Worm (Caenorhabditis elegans) whole organism, late embryonic: ENCODE measurements around the gene F48E8.4.

Experiments used
- C08G9.2 ChIP-seq: sonication (generic microtip); optimal IDR thresholded peaks from 2 replicates; lab custom pipeline; 2016; ENCODE audit warnings: mild to moderate bottlenecking, missing genetic modification characterization, moderate library complexity, missing compliant biosample characterization
- C38D4.7 ChIP-seq: fragments of 200-800 bp; sonication (Bioruptor generic); optimal IDR thresholded peaks from 2 replicates; lab custom pipeline; 2018; ENCODE audit warnings: mild to moderate bottlenecking, missing genetic modification characterization, moderate library complexity, missing compliant biosample characterization
- F13H6.1 ChIP-seq: sonication (generic microtip); optimal IDR thresholded peaks from 2 replicates; lab custom pipeline; 2016; ENCODE audit warnings: missing genetic modification characterization, missing compliant biosample characterization
- K02D7.2 ChIP-seq: sonication (generic microtip); optimal IDR thresholded peaks from 2 replicates; lab custom pipeline; 2017; ENCODE audit warnings: mild to moderate bottlenecking, missing genetic modification characterization, missing compliant biosample characterization
- K09A11.1 ChIP-seq: sonication (generic microtip); optimal IDR thresholded peaks from 2 replicates; lab custom pipeline; 2017; ENCODE audit warnings: antibody characterized with exemption, mild to moderate bottlenecking, missing genetic modification characterization, missing compliant biosample characterization; ENCODE audit not compliant: insufficient read depth
- ahr-1 ChIP-seq: sonication (generic microtip); optimal IDR thresholded peaks from 2 replicates; lab custom pipeline; 2016; ENCODE audit warnings: missing genetic modification characterization, missing compliant biosample characterization
- ceh-14 ChIP-seq: sonication (generic microtip); optimal IDR thresholded peaks from 2 replicates; lab custom pipeline; 2016; ENCODE audit warnings: missing genotype, missing genetic modification characterization, missing compliant biosample characterization
- ceh-24 ChIP-seq: sonication (generic microtip); optimal IDR thresholded peaks from 2 replicates; lab custom pipeline; 2016; ENCODE audit warnings: mild to moderate bottlenecking, missing genetic modification characterization, missing compliant biosample characterization
- ceh-30 ChIP-seq: fragments of 150-350 bp; optimal IDR thresholded peaks from 2 replicates; lab custom pipeline; 2014; ENCODE audit warnings: missing biosample characterization, missing genetic modification characterization
- ceh-31 ChIP-seq: sonication (generic microtip); optimal IDR thresholded peaks from 2 replicates; lab custom pipeline; 2016; ENCODE audit warnings: missing genetic modification characterization, missing compliant biosample characterization
- dve-1 ChIP-seq: sonication (generic microtip); optimal IDR thresholded peaks from 2 replicates; lab custom pipeline; 2017; ENCODE audit warnings: antibody characterized with exemption, mild to moderate bottlenecking, missing genetic modification characterization, missing compliant biosample characterization
- eyg-1 ChIP-seq: sonication (generic microtip); optimal IDR thresholded peaks from 2 replicates; lab custom pipeline; 2016; ENCODE audit warnings: missing genotype, missing genetic modification characterization, missing compliant biosample characterization
- gmeb-2 ChIP-seq: sonication (generic microtip); optimal IDR thresholded peaks from 2 replicates; lab custom pipeline; 2016; ENCODE audit warnings: missing genetic modification characterization, inconsistent platforms, missing compliant biosample characterization
- hlh-13 ChIP-seq: fragments of 200-800 bp; sonication (Bioruptor generic); optimal IDR thresholded peaks from 2 replicates; lab custom pipeline; 2018; ENCODE audit warnings: mild to moderate bottlenecking, missing genetic modification characterization, missing compliant biosample characterization
- hlh-15 ChIP-seq: sonication (generic microtip); optimal IDR thresholded peaks from 2 replicates; lab custom pipeline; 2016; ENCODE audit warnings: missing genetic modification characterization, missing compliant biosample characterization
- hlh-30 ChIP-seq: sonication (generic microtip); optimal IDR thresholded peaks from 2 replicates; lab custom pipeline; 2017; ENCODE audit warnings: antibody characterized with exemption, missing genetic modification characterization, missing compliant biosample characterization; ENCODE audit not compliant: insufficient read depth
- hlh-6 ChIP-seq: sonication (generic microtip); optimal IDR thresholded peaks from 2 replicates; lab custom pipeline; 2016; ENCODE audit warnings: missing genotype, missing genetic modification characterization, missing compliant biosample characterization
- madf-2 ChIP-seq: sonication (generic microtip); optimal IDR thresholded peaks from 2 replicates; lab custom pipeline; 2017; ENCODE audit warnings: missing genetic modification characterization, missing compliant biosample characterization
- nfya-1 ChIP-seq: sonication (generic microtip); optimal IDR thresholded peaks from 2 replicates; lab custom pipeline; 2017; ENCODE audit warnings: missing genetic modification characterization, mild to moderate bottlenecking, missing compliant biosample characterization, antibody characterized with exemption, moderate library complexity
- nhr-232 ChIP-seq: sonication (generic microtip); optimal IDR thresholded peaks from 2 replicates; lab custom pipeline; 2016; ENCODE audit warnings: missing genetic modification characterization, missing compliant biosample characterization
- odd-2 ChIP-seq: sonication (generic microtip); optimal IDR thresholded peaks from 2 replicates; lab custom pipeline; 2017; ENCODE audit warnings: antibody characterized with exemption, mild to moderate bottlenecking, missing genetic modification characterization, missing compliant biosample characterization
- pag-3 ChIP-seq: sonication (generic microtip); optimal IDR thresholded peaks from 2 replicates; lab custom pipeline; 2016; ENCODE audit warnings: missing compliant biosample characterization, missing genetic modification characterization, borderline replicate concordance
- pax-1 ChIP-seq: fragments of 150-350 bp; optimal IDR thresholded peaks from 2 replicates; lab custom pipeline; 2014; ENCODE audit warnings: missing biosample characterization, missing genetic modification characterization
- pha-2 ChIP-seq: sonication (generic microtip); optimal IDR thresholded peaks from 2 replicates; lab custom pipeline; 2017; ENCODE audit warnings: mild to moderate bottlenecking, missing genetic modification characterization, missing compliant biosample characterization
- pha-4 ChIP-seq: fragments of 150-350 bp; optimal IDR thresholded peaks from 2 replicates; lab custom pipeline; 2018; ENCODE audit warnings: missing biosample characterization, missing genetic modification reagents, missing genetic modification characterization
- pros-1 ChIP-seq: fragments of 150-350 bp; optimal IDR thresholded peaks from 2 replicates; lab custom pipeline; 2014; ENCODE audit warnings: missing biosample characterization, missing genetic modification reagents, missing genetic modification characterization
- ref-2 ChIP-seq: sonication (generic microtip); optimal IDR thresholded peaks from 2 replicates; lab custom pipeline; 2016; ENCODE audit warnings: missing genetic modification characterization, missing compliant biosample characterization
- rnt-1 ChIP-seq: sonication (generic microtip); optimal IDR thresholded peaks from 2 replicates; lab custom pipeline; 2016; ENCODE audit warnings: missing genetic modification characterization, missing compliant biosample characterization
- sdc-2 ChIP-seq: sonication (generic microtip); optimal IDR thresholded peaks from 2 replicates; lab custom pipeline; 2016; ENCODE audit warnings: missing genotype, missing genetic modification characterization, missing compliant biosample characterization
- sox-2 ChIP-seq: fragments of 200-800 bp; sonication (Bioruptor generic); IDR thresholded peaks from 2 replicates; pipeline ENCODE4 v1.3.6; 2022; ENCODE audit warnings: missing genetic modification reagents, missing genetic modification characterization, missing compliant biosample characterization
- tbx-7 ChIP-seq: sonication (generic microtip); optimal IDR thresholded peaks from 2 replicates; lab custom pipeline; 2016; ENCODE audit warnings: missing genotype, missing genetic modification characterization, missing compliant biosample characterization
- unc-42 ChIP-seq: sonication (generic microtip); optimal IDR thresholded peaks from 2 replicates; lab custom pipeline; 2016; ENCODE audit warnings: missing genotype, missing genetic modification characterization, missing compliant biosample characterization
- unc-55 ChIP-seq: sonication (generic microtip); optimal IDR thresholded peaks from 2 replicates; lab custom pipeline; 2017; ENCODE audit warnings: missing biosample characterization, missing genetic modification reagents, missing genetic modification characterization
- zip-5 ChIP-seq: sonication (generic microtip); optimal IDR thresholded peaks from 2 replicates; lab custom pipeline; 2016; ENCODE audit warnings: missing genetic modification characterization, missing compliant biosample characterization

F48E8.4 gene

ce11 chrIII:5449762-5450308 is 3.6 kb upstream of the F48E8.4 start, which contains the start of gene F48E8.8 (continued):
- TF ChIP-seq K02D7.2 (no peak), nhr-232 (tag; lab: Kevin White, UChicago) (no peak), ref-2 (tag; lab: Kevin White, UChicago) (no peak), pros-1 (tag; lab: Kevin White, UChicago) (no peak), pag-3 (no peak), unc-42 (peak; percentile 39), rnt-1 (tag; lab: Kevin White, UChicago) (no peak), hlh-30 (peak; percentile 38), ahr-1 (tag; lab: Kevin White, UChicago) (no peak), ceh-31 (tag; lab: Kevin White, UChicago) (peak; percentile 34), zip-5 (tag; lab: Kevin White, UChicago) (no peak)

DNA sequence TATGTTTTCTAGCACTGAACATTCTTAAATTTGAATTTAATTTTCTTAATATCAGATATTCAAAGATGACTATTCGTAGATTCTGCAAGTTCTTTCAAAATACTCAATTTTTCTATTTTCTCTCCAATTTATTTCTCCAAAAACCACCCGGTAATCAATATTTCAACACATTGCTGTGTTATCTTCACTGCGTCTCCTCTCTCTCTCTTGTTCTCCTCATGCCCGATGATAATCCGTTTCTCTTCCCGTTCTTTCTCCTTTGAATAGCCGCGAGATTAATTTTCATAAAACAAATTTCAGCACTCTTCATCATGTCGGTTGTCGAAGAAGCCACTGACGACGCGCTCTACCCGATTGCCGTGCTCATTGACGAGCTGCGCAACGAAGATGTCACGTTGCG is 3.0 kb upstream of the F48E8.4 start, which contains the start of gene paa-1:
Gene paa-1, plus strand, starts transcription at position 301 of the 400 bp plus-strand sequence.
- no peak for TF ChIP-seq hlh-15 (tag; lab: Kevin White, UChicago)
- TF ChIP-seq C08G9.2 (tag; lab: Kevin White, UChicago), result no peak
- no peak for TF ChIP-seq C38D4.7 (GFP tag; lab: Kevin White, UChicago)

ce11 chrIII:5461079-5461478 is 7.7 kb downstream of the F48E8.4 start, which contains the start of gene F48E8.3:
TSS of gene F48E8.3 (plus strand) at chrIII:5461379.
- TF ChIP-seq eyg-1 (tag; lab: Kevin White, UChicago) (no peak), gmeb-2 (tag; lab: Kevin White, UChicago) (no peak), madf-2 (tag; lab: Kevin White, UChicago) (no peak)

ce11 chrIII:5464077-5464476 is 10.7 kb downstream of the F48E8.4 start, which contains the start of gene F48E8.2:
TSS of gene F48E8.2 (plus strand) at chrIII:5464377.
- TF ChIP-seq dve-1 (tag; lab: Kevin White, UChicago) (no peak), ceh-24 (tag; lab: Kevin White, UChicago) (no peak), rnt-1 (tag; lab: Kevin White, UChicago) (no peak), nfya-1 (tag; lab: Kevin White, UChicago) (no peak), F13H6.1 (tag; lab: Kevin White, UChicago) (no peak), sox-2 (no peak), ceh-30 (tag; lab: Kevin White, UChicago) (no peak), gmeb-2 (tag; lab: Kevin White, UChicago) (no peak), C08G9.2 (tag; lab: Kevin White, UChicago) (no peak), sdc-2 (tag; lab: Kevin White, UChicago) (no peak), odd-2 (no peak), unc-55 (GFP tag; lab: Kevin White, UChicago) (no peak), ceh-14 (tag; lab: Kevin White, UChicago) (no peak)
- TF ChIP-seq, all 69 proteins: peak for 0

DNA sequence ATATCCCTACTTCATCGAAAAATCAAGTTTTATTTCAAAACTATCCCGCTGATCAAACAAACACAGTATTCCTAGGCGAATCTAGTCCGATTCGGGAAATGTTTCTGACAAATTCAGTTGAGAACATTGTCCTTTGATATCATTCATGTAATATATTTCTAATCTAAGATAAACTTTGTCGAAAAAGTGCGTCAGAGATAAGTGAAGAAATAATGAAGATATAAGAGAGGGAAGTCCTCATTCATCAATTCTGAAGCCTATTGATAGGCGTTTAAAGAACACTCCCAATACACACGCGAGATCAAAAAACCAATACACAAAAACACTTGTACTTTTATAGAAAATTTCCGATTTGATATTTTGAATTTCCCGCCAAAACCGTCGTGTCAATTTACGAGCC is 11.5 kb downstream of the F48E8.4 start:
- TF ChIP-seq hlh-13 (no peak), K09A11.1 (tag; lab: Kevin White, UChicago) (no peak), tbx-7 (no peak), nfya-1 (tag; lab: Kevin White, UChicago) (no peak), pax-1 (no peak), sdc-2 (tag; lab: Kevin White, UChicago) (no peak), ahr-1 (tag; lab: Kevin White, UChicago) (no peak), hlh-6 (no peak), hlh-15 (tag; lab: Kevin White, UChicago) (no peak), pha-4 (tag; lab: Kevin White, UChicago) (no peak), pha-2 (tag; lab: Kevin White, UChicago) (no peak)
